Fruit fly (Drosophila melanogaster): Measurements from ENCODE around the gene CG13309.

Gene CG13309

dm6 chr3L:8802064-8802463, 8.1 kb upstream of the CG13309 start, which contains the start of the genes CG13311 and CG34426:
CG13311 (minus strand) TSS chr3L:8802164.
CG34426 (plus strand) TSS chr3L:8802463.
- TF ChIP-seq CG33017 (tag; optimal IDR thresholded peaks at IDR 0.05) (no peak), pad (GFP tag; optimal IDR thresholded peaks at IDR 0.05) (no peak), cic (GFP tag; optimal IDR thresholded peaks at IDR 0.05) (peak; percentile 4)

dm6 chr3L:8804082-8804814, 5.9 kb upstream of the CG13309 start, which contains the start of the genes CG32023 and CG34427:
CG32023 (minus strand) TSS chr3L:8804182.
CG34427 (plus strand) TSS chr3L:8804764.
- TF ChIP-seq kay (GFP tag; ENCODE audit: borderline replicate concordance) (peak; percentile 47), CG5204 (GFP tag; optimal IDR thresholded peaks at IDR 0.05) (no peak)

dm6 chr3L:8807113-8807651, 3.0 kb upstream of the CG13309 start, which contains the start of the genes CG13312 and CG32024:
CG13312 (minus strand) TSS chr3L:8807213.
CG32024 (plus strand) TSS chr3L:8807601.
- TF ChIP-seq Mnt (GFP tag; optimal IDR thresholded peaks at IDR 0.05) = no peak
- peak; percentile 31 for TF ChIP-seq CG33017 (tag; optimal IDR thresholded peaks at IDR 0.05)

dm6 chr3L:8808244-8808643, 2.0 kb upstream of the CG13309 start, which contains the start of gene CG13308:
CG13308 (plus strand) TSS chr3L:8808544.
- TF ChIP-seq cnc (optimal IDR thresholded peaks at IDR 0.05) (no peak), CG7101 (tag; optimal IDR thresholded peaks at IDR 0.05) (no peak), Hr96 (GFP tag; optimal IDR thresholded peaks at IDR 0.05) (no peak), CG33017 (tag; optimal IDR thresholded peaks at IDR 0.05) (no peak), Clk (GFP tag; optimal IDR thresholded peaks at IDR 0.05) (no peak), cic (GFP tag; optimal IDR thresholded peaks at IDR 0.05) (no peak), CG12768 (GFP tag; optimal IDR thresholded peaks at IDR 0.05) (no peak), kay (GFP tag; ENCODE audit: borderline replicate concordance) (no peak), toe (GFP tag; optimal IDR thresholded peaks at IDR 0.05) (no peak), bab1 (GFP tag; optimal IDR thresholded peaks at IDR 0.05) (no peak), CG11617 (GFP tag; optimal IDR thresholded peaks at IDR 0.05) (no peak), CG5204 (GFP tag; optimal IDR thresholded peaks at IDR 0.05) (no peak), CG14711 (tag; optimal IDR thresholded peaks at IDR 0.05) (no peak), tj (GFP tag; optimal IDR thresholded peaks at IDR 0.05) (no peak), Mnt (GFP tag; optimal IDR thresholded peaks at IDR 0.05) (no peak), ovo (GFP tag; optimal IDR thresholded peaks at IDR 0.05) (no peak), Crg-1 (GFP tag; optimal IDR thresholded peaks at IDR 0.05) (no peak), CG7045 (GFP tag; optimal IDR thresholded peaks at IDR 0.05) (no peak), CG1620 (GFP tag; optimal IDR thresholded peaks at IDR 0.05) (no peak)

dm6 chr3L:8813484-8813883, 3.3 kb downstream of the CG13309 start:
- TF ChIP-seq CG7101 (tag; optimal IDR thresholded peaks at IDR 0.05) (no peak), toe (GFP tag; optimal IDR thresholded peaks at IDR 0.05) (peak; percentile 5)

- TF ChIP-seq CG11617 (GFP tag; optimal IDR thresholded peaks at IDR 0.05) = no peak
- no peak for TF ChIP-seq kay (GFP tag; ENCODE audit: borderline replicate concordance)
- TF ChIP-seq toe (GFP tag; optimal IDR thresholded peaks at IDR 0.05) = no peak
- no peak for TF ChIP-seq CG7101 (tag; optimal IDR thresholded peaks at IDR 0.05)
Measured at dm6 chr3L:8819441-8819840, 9.2 kb downstream of the CG13309 start.

dm6 chr3L:8821708-8822660, 11.8 kb downstream of the CG13309 start:
- TF ChIP-seq toe (GFP tag; optimal IDR thresholded peaks at IDR 0.05) (no peak), Clk (GFP tag; optimal IDR thresholded peaks at IDR 0.05) (no peak), bab1 (GFP tag; optimal IDR thresholded peaks at IDR 0.05) (no peak), CG12768 (GFP tag; optimal IDR thresholded peaks at IDR 0.05) (no peak), kay (GFP tag; ENCODE audit: borderline replicate concordance) (no peak), Mnt (GFP tag; optimal IDR thresholded peaks at IDR 0.05) (no peak), CG1620 (GFP tag; optimal IDR thresholded peaks at IDR 0.05) (no peak), CG7101 (tag; optimal IDR thresholded peaks at IDR 0.05) (no peak), Hr96 (GFP tag; optimal IDR thresholded peaks at IDR 0.05) (no peak), CG33017 (tag; optimal IDR thresholded peaks at IDR 0.05) (no peak), CG7045 (GFP tag; optimal IDR thresholded peaks at IDR 0.05) (no peak), ovo (GFP tag; optimal IDR thresholded peaks at IDR 0.05) (no peak), pad (GFP tag; optimal IDR thresholded peaks at IDR 0.05) (no peak), Crg-1 (GFP tag; optimal IDR thresholded peaks at IDR 0.05) (no peak), CG5204 (GFP tag; optimal IDR thresholded peaks at IDR 0.05) (no peak), cnc (optimal IDR thresholded peaks at IDR 0.05) (no peak)

Data from whole organism, adult.